Fruit fly (Drosophila melanogaster) whole organism, wandering third instar larva: ENCODE results near the gene Inx5.

Experiments
- Abd-B ChIP-seq: fragments of >200 bp; optimal IDR thresholded peaks from 2 replicates; lab custom pipeline; 2017; ENCODE audit warnings: missing biosample characterization, missing genetic modification characterization
- CG32264 ChIP-seq: fragments of 200-800 bp; sonication (Bioruptor generic); optimal IDR thresholded peaks from 2 replicates; lab custom pipeline; 2016; ENCODE audit warnings: missing biosample characterization, missing genetic modification characterization
- CG9705 ChIP-seq: fragments of 200-800 bp; sonication (Bioruptor generic); optimal IDR thresholded peaks from 2 replicates; lab custom pipeline; 2018; ENCODE audit warnings: missing biosample characterization, mild to moderate bottlenecking, missing genetic modification characterization
- CrebA ChIP-seq: fragments of 200-800 bp; sonication (Bioruptor generic); optimal IDR thresholded peaks from 2 replicates; lab custom pipeline; 2016; ENCODE audit warnings: missing biosample characterization, mild to moderate bottlenecking, missing genetic modification characterization, borderline replicate concordance
- Dfd ChIP-seq: fragments of >200 bp; optimal IDR thresholded peaks from 2 replicates; lab custom pipeline; 2017; ENCODE audit warnings: missing biosample characterization, missing genetic modification characterization
- Dif ChIP-seq: fragments of 200-275, 200-300 bp; sonication (Bioruptor generic); optimal IDR thresholded peaks from 2 replicates; lab custom pipeline; 2018; ENCODE audit warnings: missing biosample characterization, missing genetic modification characterization; ENCODE audit not compliant: partially characterized antibody
- GATAd ChIP-seq: sonication (Bioruptor generic); optimal IDR thresholded peaks from 2 replicates; lab custom pipeline; 2016; ENCODE audit warnings: missing biosample characterization, missing genetic modification characterization
- HLH106 ChIP-seq: fragments of 200-800 bp; optimal IDR thresholded peaks from 3 replicates; lab custom pipeline; 2019; ENCODE audit warnings: missing biosample characterization, mild to moderate bottlenecking, missing genetic modification characterization, moderate library complexity
- Hnf4 ChIP-seq: fragments of 200-800 bp; sonication (Bioruptor generic); optimal IDR thresholded peaks from 2 replicates; lab custom pipeline; 2016; ENCODE audit warnings: missing biosample characterization, mild to moderate bottlenecking, missing genetic modification characterization
- Hr78 ChIP-seq: fragments of >200 bp; optimal IDR thresholded peaks from 2 replicates; lab custom pipeline; 2017; ENCODE audit warnings: missing biosample characterization, missing genetic modification characterization
- Hr83 ChIP-seq: fragments of 200-300 bp; sonication (Bioruptor generic); optimal IDR thresholded peaks from 2 replicates; lab custom pipeline; 2016; ENCODE audit warnings: missing biosample characterization, mild to moderate bottlenecking, missing genetic modification characterization, moderate library complexity; ENCODE audit not compliant: poor library complexity, severe bottlenecking
- Jra ChIP-seq: sonication (Bioruptor generic); optimal IDR thresholded peaks from 2 replicates; lab custom pipeline; 2016; ENCODE audit warnings: missing biosample characterization, missing genetic modification characterization
- Mio ChIP-seq: sonication (Bioruptor generic); optimal IDR thresholded peaks from 2 replicates; lab custom pipeline; 2016; ENCODE audit warnings: missing biosample characterization, missing genetic modification characterization
- N ChIP-seq: fragments of >200 bp; optimal IDR thresholded peaks from 2 replicates; lab custom pipeline; 2018; ENCODE audit warnings: missing biosample characterization, missing external identifiers, missing genetic modification characterization
- OdsH ChIP-seq: fragments of 200-800 bp; sonication (Bioruptor generic); optimal IDR thresholded peaks from 2 replicates; lab custom pipeline; 2016; ENCODE audit warnings: missing biosample characterization, mild to moderate bottlenecking, missing genetic modification characterization
- Rel ChIP-seq, 2 experiments: fragments of 200-800 bp; sonication (Bioruptor generic) in 1 of 2; optimal IDR thresholded peaks; 2 replicates in 1 of 2; 3 replicates in 1 of 2; lab custom pipeline; 2016 to 2019; ENCODE audit warnings: mild to moderate bottlenecking in 2 of 2, missing biosample characterization in 2 of 2, missing genetic modification characterization in 2 of 2, moderate library complexity in 1 of 2
- Sp1 ChIP-seq: fragments of 200-800 bp; sonication (Bioruptor generic); optimal IDR thresholded peaks from 3 replicates; lab custom pipeline; 2019; ENCODE audit warnings: missing biosample characterization, mild to moderate bottlenecking, missing genetic modification characterization, moderate library complexity
- Vsx2 ChIP-seq: fragments of 200-300, 225-300 bp; sonication (Bioruptor generic); optimal IDR thresholded peaks from 2 replicates; lab custom pipeline; 2018; ENCODE audit warnings: missing biosample characterization, missing genetic modification characterization; ENCODE audit not compliant: partially characterized antibody
- br ChIP-seq: fragments of 200-800 bp; sonication (Bioruptor generic); optimal IDR thresholded peaks from 2 replicates; lab custom pipeline; 2016; ENCODE audit warnings: missing biosample characterization, missing genetic modification characterization
- brk ChIP-seq: fragments of 200-800 bp; sonication (Bioruptor generic); optimal IDR thresholded peaks from 2 replicates; lab custom pipeline; 2016; ENCODE audit warnings: missing biosample characterization, mild to moderate bottlenecking, missing genetic modification characterization
- dl ChIP-seq, 2 experiments: fragments of 175-275, 200-275 bp in 1 of 2; fragments of 200-275 bp in 1 of 2; sonication (Bioruptor generic); optimal IDR thresholded peaks; lab custom pipeline; 2018; ENCODE audit warnings: mild to moderate bottlenecking in 2 of 2, missing biosample characterization in 2 of 2, missing genetic modification characterization in 2 of 2, moderate library complexity in 2 of 2; ENCODE audit not compliant: partially characterized antibody in 2 of 2, insufficient read depth in 1 of 2
- dmrt93B ChIP-seq: fragments of 200-800 bp; sonication (Bioruptor generic); optimal IDR thresholded peaks from 2 replicates; lab custom pipeline; 2018; ENCODE audit warnings: missing biosample characterization, mild to moderate bottlenecking, missing genetic modification characterization
- dsf ChIP-seq: sonication (Bioruptor generic); optimal IDR thresholded peaks from 2 replicates; lab custom pipeline; 2016; ENCODE audit warnings: missing biosample characterization, missing genetic modification characterization, borderline replicate concordance
- ey ChIP-seq: fragments of 200-800 bp; sonication (Bioruptor generic); optimal IDR thresholded peaks from 2 replicates; lab custom pipeline; 2016; ENCODE audit warnings: missing biosample characterization, missing genetic modification characterization
- foxo ChIP-seq, 2 experiments: fragments of 200-800 bp; sonication (Bioruptor generic); optimal IDR thresholded peaks; 2 replicates in 1 of 2; 3 replicates in 1 of 2; lab custom pipeline; 2016 to 2017; ENCODE audit warnings: missing biosample characterization in 2 of 2, missing genetic modification characterization in 2 of 2
- fru ChIP-seq: fragments of 200-800 bp; sonication (Bioruptor generic); optimal IDR thresholded peaks from 3 replicates; lab custom pipeline; 2016; ENCODE audit warnings: missing biosample characterization, mild to moderate bottlenecking, missing genetic modification characterization
- h ChIP-seq: fragments of 200-800 bp; sonication (Bioruptor generic); optimal IDR thresholded peaks from 3 replicates; lab custom pipeline; 2016; ENCODE audit warnings: missing biosample characterization, mild to moderate bottlenecking, missing genetic modification characterization
- pan ChIP-seq: fragments of >200 bp; optimal IDR thresholded peaks from 2 replicates; lab custom pipeline; 2017
- psq ChIP-seq: fragments of 200-800 bp; sonication (Bioruptor generic); optimal IDR thresholded peaks from 3 replicates; lab custom pipeline; 2017; ENCODE audit warnings: missing biosample characterization, mild to moderate bottlenecking, missing genetic modification characterization, moderate library complexity
- rgr ChIP-seq: fragments of 200-800 bp; sonication (Bioruptor generic); optimal IDR thresholded peaks from 3 replicates; lab custom pipeline; 2016; ENCODE audit warnings: missing biosample characterization, mild to moderate bottlenecking, missing genetic modification characterization
- sage ChIP-seq: fragments of 200-800 bp; sonication (Bioruptor generic); optimal IDR thresholded peaks from 2 replicates; lab custom pipeline; 2016; ENCODE audit warnings: missing biosample characterization, mild to moderate bottlenecking, missing genetic modification characterization
- sv ChIP-seq: fragments of 200-800 bp; sonication (Bioruptor generic); optimal IDR thresholded peaks from 3 replicates; lab custom pipeline; 2016; ENCODE audit warnings: missing biosample characterization, missing genetic modification characterization
- tai ChIP-seq: sonication (Bioruptor generic); optimal IDR thresholded peaks from 2 replicates; lab custom pipeline; 2016; ENCODE audit warnings: missing biosample characterization, missing genetic modification characterization
- usp ChIP-seq: fragments of >200 bp; optimal IDR thresholded peaks from 2 replicates; lab custom pipeline; 2017; ENCODE audit warnings: missing biosample characterization, missing genetic modification characterization
- woc ChIP-seq: sonication (Bioruptor generic); optimal IDR thresholded peaks from 2 replicates; lab custom pipeline; 2016; ENCODE audit warnings: missing biosample characterization, mild to moderate bottlenecking, missing genetic modification characterization

The Inx5 gene

DNA sequence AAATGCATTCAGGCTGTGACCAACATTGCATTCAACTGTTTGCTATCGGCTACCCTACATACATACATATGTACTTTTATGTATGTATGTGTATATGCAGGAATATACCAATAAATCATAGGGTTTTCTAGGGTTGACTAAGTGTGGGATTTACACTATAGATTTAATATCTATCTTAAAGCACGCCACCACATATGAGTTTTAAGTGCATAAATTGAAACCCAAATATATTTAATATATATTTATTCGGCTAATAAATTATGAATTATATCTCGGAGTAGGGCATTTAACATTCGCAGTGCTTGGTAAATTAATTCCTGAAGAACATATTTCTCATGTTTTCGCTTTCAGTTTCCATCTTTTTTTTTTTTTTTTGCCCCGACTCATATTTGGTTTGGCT, 10.7 kb downstream of the Inx5 start:
- TF ChIP-seq Sp1, result peak; percentile 83
- TF ChIP-seq dmrt93B (GFP tag; lab: Kevin White, UChicago), result peak; percentile 34
- TF ChIP-seq pan, result no peak
- TF ChIP-seq dsf, result no peak
- TF ChIP-seq Hr78 (GFP tag; lab: Kevin White, UChicago), result no peak
- TF ChIP-seq psq (GFP tag; lab: Kevin White, UChicago), result peak; percentile 51
- TF ChIP-seq woc (GFP tag; lab: Kevin White, UChicago), result no peak
- TF ChIP-seq OdsH (GFP tag; lab: Kevin White, UChicago), result peak; percentile 54
- TF ChIP-seq fru, result peak; percentile 52
- peak; percentile 3 for TF ChIP-seq Hnf4 (GFP tag; lab: Kevin White, UChicago)
- no peak for TF ChIP-seq tai (GFP tag; lab: Kevin White, UChicago)
- TF ChIP-seq CG9705 (GFP tag; lab: Kevin White, UChicago), result peak; percentile 23
- peak; percentile 41 for TF ChIP-seq ey
- no peak for TF ChIP-seq Hr83 (GFP tag; lab: Kevin White, UChicago)
- no peak for TF ChIP-seq Jra (GFP tag; lab: Kevin White, UChicago)
- TF ChIP-seq Mio (GFP tag; lab: Kevin White, UChicago), result no peak
- TF ChIP-seq foxo (GFP tag; optimal IDR thresholded peaks at IDR 0.05; lab: Kevin White, UChicago), result peak in 1 of 2 experiments; percentile 64
- no peak for TF ChIP-seq N
- TF ChIP-seq rgr (GFP tag; lab: Kevin White, UChicago), result peak; percentile 67
- peak; percentile 64 for TF ChIP-seq HLH106
- TF ChIP-seq br (GFP tag; lab: Kevin White, UChicago), result peak; percentile 3
- peak; percentile 41 for TF ChIP-seq h (GFP tag; lab: Kevin White, UChicago)

dm6 chrX:19158519-19159289, 12.0 kb downstream of the Inx5 start:
- TF ChIP-seq Dfd, result peak; percentile 81
- no peak for TF ChIP-seq GATAd (GFP tag; lab: Kevin White, UChicago)

dm6 chrX:19157471-19157870, 13.2 kb downstream of the Inx5 start:
- TF ChIP-seq Rel (GFP tag; optimal IDR thresholded peaks at IDR 0.05; lab: Kevin White, UChicago) (no peak), Rel (tag; optimal IDR thresholded peaks at IDR 0.05; lab: Kevin White, UChicago) (peak; percentile 25), Mio (GFP tag; lab: Kevin White, UChicago) (no peak)

DNA sequence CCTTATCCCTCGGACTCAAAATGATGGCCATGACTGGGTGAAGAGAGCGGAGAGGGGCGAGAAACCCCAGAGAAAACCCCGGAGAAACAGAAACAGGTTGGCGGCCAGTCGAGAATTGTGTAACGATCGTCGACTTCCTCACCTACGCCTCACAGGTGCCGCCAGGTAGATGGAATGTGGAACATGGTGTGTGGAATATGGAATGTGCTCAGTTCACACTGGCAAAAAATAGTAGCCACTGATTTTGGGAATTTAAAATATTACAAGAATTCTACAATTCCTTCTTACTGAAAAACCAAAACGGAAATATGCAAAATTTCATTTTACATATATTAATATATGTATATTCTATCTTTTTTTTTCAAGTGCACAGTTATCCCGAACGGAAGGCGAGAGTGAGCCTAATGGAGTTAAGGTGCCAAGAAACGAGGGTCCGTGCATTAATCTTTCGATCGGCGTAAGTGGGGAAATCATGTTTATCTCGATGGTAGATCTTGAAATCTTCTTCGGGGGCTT, 14.7 kb downstream of the Inx5 start:
- TF ChIP-seq HLH106 (peak; percentile 90), Dfd (no peak), Dif (GFP tag; lab: Kevin White, UChicago) (peak; percentile 61), dl (GFP tag; optimal IDR thresholded peaks at IDR 0.05; lab: Kevin White, UChicago; ENCODE audit: insufficient read depth in 1 of 2, partially characterized antibody in 2 of 2) (peak; percentile 16 to 30), fru (peak; percentile 89), psq (GFP tag; lab: Kevin White, UChicago) (peak; percentile 85), Abd-B (GFP tag; lab: Kevin White, UChicago) (no peak), dsf (peak; percentile 27), Rel (GFP tag; optimal IDR thresholded peaks at IDR 0.05; lab: Kevin White, UChicago) (peak; percentile 56), Rel (tag; optimal IDR thresholded peaks at IDR 0.05; lab: Kevin White, UChicago) (peak; percentile 89), pan (no peak), CrebA (GFP tag; lab: Kevin White, UChicago) (no peak), h (GFP tag; lab: Kevin White, UChicago) (peak; percentile 88), Jra (GFP tag; lab: Kevin White, UChicago) (peak; percentile 31), GATAd (GFP tag; lab: Kevin White, UChicago) (no peak), N (no peak), sv (GFP tag; lab: Kevin White, UChicago) (peak; percentile 61), dmrt93B (GFP tag; lab: Kevin White, UChicago) (peak; percentile 75), brk (peak; percentile 83), Sp1 (peak; percentile 91), rgr (GFP tag; lab: Kevin White, UChicago) (peak; percentile 89), Hr78 (GFP tag; lab: Kevin White, UChicago) (no peak), foxo (GFP tag; optimal IDR thresholded peaks at IDR 0.05; lab: Kevin White, UChicago) (peak in 1 of 2 experiments; percentile 89), woc (GFP tag; lab: Kevin White, UChicago) (peak; percentile 33), usp (GFP tag; lab: Kevin White, UChicago) (no peak), OdsH (GFP tag; lab: Kevin White, UChicago) (peak; percentile 85), tai (GFP tag; lab: Kevin White, UChicago) (no peak), br (GFP tag; lab: Kevin White, UChicago) (peak; percentile 75), Vsx2 (GFP tag; lab: Kevin White, UChicago) (peak; percentile 63), CG9705 (GFP tag; lab: Kevin White, UChicago) (peak; percentile 79), Hnf4 (GFP tag; lab: Kevin White, UChicago) (peak; percentile 80), CG32264 (GFP tag; lab: Kevin White, UChicago) (no peak), ey (peak; percentile 79), sage (GFP tag; lab: Kevin White, UChicago) (peak; percentile 77)
